Worm (Caenorhabditis elegans): Measurements from ENCODE around the gene C02F5.14.

DNA sequence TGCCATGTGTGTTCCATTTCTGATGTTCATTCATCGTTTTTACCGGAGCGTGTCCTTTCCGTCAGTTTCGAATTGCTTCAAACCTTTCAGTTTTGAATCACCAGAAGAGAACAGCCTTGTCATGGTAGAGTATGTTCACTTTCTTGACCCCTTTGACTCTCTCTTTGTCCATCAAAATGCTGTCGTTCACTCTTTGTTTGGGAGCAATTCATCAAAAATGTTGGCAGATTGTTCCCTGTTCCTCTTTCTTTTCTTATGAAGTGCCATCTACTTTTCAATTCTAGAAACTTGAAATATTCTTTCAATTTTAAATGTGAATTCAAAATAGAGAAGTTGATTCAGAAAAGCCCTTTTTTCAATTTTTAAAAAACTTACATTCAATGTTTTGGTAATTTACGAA is 46.0 kb upstream of the C02F5.14 start:
- no peak for TF ChIP-seq flt-1 (GFP tag; IDR thresholded peaks at IDR 0.05)
- TF ChIP-seq cog-1 (tag; optimal IDR thresholded peaks at IDR 0.05): no peak
- TF ChIP-seq ref-1 (GFP tag; conservative IDR thresholded peaks at IDR 0.05): no peak
- no peak for TF ChIP-seq tab-1 (GFP tag; IDR thresholded peaks at IDR 0.05)
- no peak for TF ChIP-seq klf-2 (GFP tag; conservative IDR thresholded peaks at IDR 0.05)

All from whole organism, midembryonic.